Worm (Caenorhabditis elegans): ENCODE measurements around the gene srv-12.
"Not testable (repeated sequence)": the region's sequence is repeated elsewhere in the genome, so short reads cannot be mapped to it uniquely, and the experiment has no call there.

srv-12 gene

DNA sequence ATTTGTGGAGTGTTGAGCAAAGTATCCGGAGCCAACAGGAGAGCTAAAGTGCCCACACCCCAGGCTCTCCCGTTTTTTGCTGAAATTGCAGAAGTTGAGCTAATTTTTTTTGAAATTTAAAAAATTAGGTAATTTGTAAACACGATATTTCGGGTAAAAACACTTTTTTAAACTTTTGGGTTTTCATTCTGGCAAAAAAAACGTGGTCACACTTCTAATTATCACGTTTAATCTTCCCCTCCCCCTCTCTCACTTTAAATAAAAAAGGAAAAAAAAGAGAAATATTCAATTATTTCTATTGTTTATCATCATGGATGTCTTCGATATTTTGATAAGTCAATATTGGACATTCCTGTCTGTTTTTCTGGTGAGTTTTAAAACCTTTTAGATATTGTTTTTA, 20.4 kb downstream of the srv-12 start, which contains the start of gene F44D12.6:
Gene F44D12.6, plus strand, starts transcription at position 301 of the 400 bp plus-strand sequence.
- TF ChIP-seq mdl-1 (tag; optimal IDR thresholded peaks at IDR 0.05) (no peak), ZK546.5 (tag; optimal IDR thresholded peaks at IDR 0.05) (no peak), ztf-4 (tag; optimal IDR thresholded peaks at IDR 0.05) (no peak), nhr-25 (tag; optimal IDR thresholded peaks at IDR 0.05) (no peak), ceh-82 (tag; optimal IDR thresholded peaks at IDR 0.05) (no peak), fos-1 (tag; optimal IDR thresholded peaks at IDR 0.05) (no peak), sma-9 (GFP tag; optimal IDR thresholded peaks at IDR 0.05) (no peak), sma-9 (tag; optimal IDR thresholded peaks at IDR 0.05) (no peak), nhr-77 (tag; optimal IDR thresholded peaks at IDR 0.05) (no peak), unc-62 (GFP tag; optimal IDR thresholded peaks at IDR 0.05) (no peak), blmp-1 (tag; optimal IDR thresholded peaks at IDR 0.05; ENCODE audit: insufficient read depth) (no peak), lsy-2 (tag; optimal IDR thresholded peaks at IDR 0.05) (no peak), ama-1 (optimal IDR thresholded peaks at IDR 0.05) (no peak), nhr-21 (tag; optimal IDR thresholded peaks at IDR 0.05) (no peak), nhr-237 (tag; optimal IDR thresholded peaks at IDR 0.05) (no peak), F13H6.1 (tag; optimal IDR thresholded peaks at IDR 0.05) (no peak), nhr-11 (tag; optimal IDR thresholded peaks at IDR 0.05) (no peak), mab-5 (tag; optimal IDR thresholded peaks at IDR 0.05) (no peak), mbf-1 (tag; optimal IDR thresholded peaks at IDR 0.05) (no peak)

DNA sequence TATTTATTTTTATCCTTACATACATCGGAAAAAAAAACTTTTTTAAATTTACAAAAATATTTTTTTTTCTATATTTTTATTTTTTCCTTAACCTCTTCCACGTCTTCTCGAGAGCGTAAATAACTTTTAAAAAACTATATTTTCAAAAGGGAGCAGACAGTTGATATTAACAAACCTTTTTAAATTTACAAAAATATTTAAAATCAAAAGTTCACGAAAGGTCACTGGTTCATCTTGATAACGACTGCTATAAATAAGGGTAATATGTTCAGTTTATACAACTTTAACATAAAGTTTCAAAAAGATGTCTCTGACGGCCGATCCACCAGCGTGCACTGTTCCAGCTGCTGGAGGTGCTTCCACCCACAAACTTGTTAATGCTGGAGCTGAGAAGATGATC, 24.7 kb downstream of the srv-12 start, which contains the start of the genes F44D12.16 and msd-2:
Gene F44D12.16, plus strand, starts transcription at position 301 of the 400 bp plus-strand sequence.
Gene msd-2, plus strand, starts transcription at position 305 of the 400 bp plus-strand sequence.
- TF ChIP-seq crh-2, elt-3, peb-1 (tag; optimal IDR thresholded peaks at IDR 0.05): not testable (repeated sequence)

DNA sequence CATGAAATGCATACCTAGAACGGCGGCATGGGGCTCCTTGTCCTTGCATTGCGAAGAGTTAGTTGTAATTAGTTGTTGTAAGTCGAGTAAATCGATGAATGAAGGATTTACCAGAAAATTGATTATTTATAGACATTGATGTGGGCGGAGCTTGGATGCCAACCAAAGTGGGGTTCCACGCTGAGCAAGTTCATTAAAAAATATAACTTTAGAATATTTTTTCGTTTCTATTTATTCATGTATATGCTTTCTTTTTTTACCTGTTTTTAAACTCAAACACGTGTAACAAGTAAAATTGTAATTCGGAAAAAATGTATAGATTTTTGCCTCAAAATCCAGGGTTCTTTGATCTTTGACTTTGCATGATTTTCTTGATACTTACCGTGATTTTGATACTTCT, 25.9 kb downstream of the srv-12 start, which contains the start of gene gipc-2:
Gene gipc-2, minus strand, starts transcription at position 101 of the 400 bp plus-strand sequence.
- TF ChIP-seq peb-1 (tag; optimal IDR thresholded peaks at IDR 0.05) (no peak), unc-55 (GFP tag; optimal IDR thresholded peaks at IDR 0.05) (no peak), nhr-6 (tag; optimal IDR thresholded peaks at IDR 0.05) (no peak), sma-3 (GFP tag; optimal IDR thresholded peaks at IDR 0.05) (no peak), mbf-1 (tag; optimal IDR thresholded peaks at IDR 0.05) (no peak), crh-2 (tag; optimal IDR thresholded peaks at IDR 0.05) (no peak), nhr-23 (tag; optimal IDR thresholded peaks at IDR 0.05) (no peak), gmeb-1 (tag; optimal IDR thresholded peaks at IDR 0.05) (no peak), Y55F3AM.14 (GFP tag; optimal IDR thresholded peaks at IDR 0.05) (no peak), ceh-16 (tag; optimal IDR thresholded peaks at IDR 0.05) (no peak), fos-1 (tag; optimal IDR thresholded peaks at IDR 0.05) (no peak), nhr-237 (tag; optimal IDR thresholded peaks at IDR 0.05) (no peak), C34F6.9 (tag; optimal IDR thresholded peaks at IDR 0.05) (no peak), nhr-21 (tag; optimal IDR thresholded peaks at IDR 0.05) (no peak), ZK546.5 (tag; optimal IDR thresholded peaks at IDR 0.05) (no peak), lin-11 (tag; optimal IDR thresholded peaks at IDR 0.05) (no peak), mdl-1 (tag; optimal IDR thresholded peaks at IDR 0.05) (no peak), sem-4 (tag; optimal IDR thresholded peaks at IDR 0.05) (no peak), F13H6.1 (tag; optimal IDR thresholded peaks at IDR 0.05) (no peak), snpc-4 (tag; optimal IDR thresholded peaks at IDR 0.05) (no peak)

DNA sequence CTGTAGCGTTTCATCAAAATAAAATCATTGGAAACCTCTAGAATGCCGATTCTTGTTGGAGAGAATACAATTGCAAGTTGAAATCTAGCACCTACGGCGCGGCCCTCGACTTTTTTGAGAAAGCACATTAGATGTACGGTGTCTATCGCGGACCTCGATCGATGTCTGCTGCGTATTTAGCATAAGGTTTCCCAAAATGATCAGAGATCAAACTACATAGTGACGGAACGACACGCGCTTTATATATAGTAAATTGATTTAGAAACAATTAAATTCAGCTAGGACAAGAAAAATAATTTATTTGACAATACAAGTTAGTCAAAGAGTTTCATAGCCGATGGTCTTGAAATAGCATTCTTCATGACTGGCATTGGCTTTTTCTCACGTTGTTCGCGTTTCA, 27.3 kb downstream of the srv-12 start:
- TF ChIP-seq gmeb-1 (tag; optimal IDR thresholded peaks at IDR 0.05): no peak
- no peak for TF ChIP-seq snpc-4 (tag; optimal IDR thresholded peaks at IDR 0.05)
- no peak for TF ChIP-seq egl-27 (tag; optimal IDR thresholded peaks at IDR 0.05)

DNA sequence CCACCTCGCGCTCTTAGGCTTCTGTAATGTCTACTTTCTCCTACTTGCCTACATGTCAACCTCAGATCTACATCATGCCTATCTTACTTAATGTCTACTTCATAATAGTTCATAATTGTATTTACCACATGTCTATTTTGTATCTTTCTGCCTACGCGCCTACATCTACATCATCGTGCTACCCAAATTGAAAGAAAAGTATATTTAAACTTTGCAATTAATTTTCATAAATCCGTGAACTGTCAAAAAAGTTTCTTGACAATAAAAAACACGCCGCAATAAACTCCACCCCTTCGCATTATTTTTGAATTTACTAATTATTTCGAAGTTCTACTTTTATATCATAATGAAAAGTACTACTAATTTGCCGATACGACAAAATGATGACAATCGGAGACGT, 30.5 kb downstream of the srv-12 start, which contains the start of gene F44D12.8:
Gene F44D12.8, plus strand, starts transcription at position 301 of the 400 bp plus-strand sequence.
- TF ChIP-seq R02D3.7 (tag; optimal IDR thresholded peaks at IDR 0.05) (no peak), ceh-16 (tag; optimal IDR thresholded peaks at IDR 0.05) (no peak), gmeb-1 (tag; optimal IDR thresholded peaks at IDR 0.05) (no peak), mab-5 (tag; optimal IDR thresholded peaks at IDR 0.05) (no peak), fos-1 (tag; optimal IDR thresholded peaks at IDR 0.05) (no peak), nhr-11 (tag; optimal IDR thresholded peaks at IDR 0.05) (no peak), nhr-23 (tag; optimal IDR thresholded peaks at IDR 0.05) (no peak)

All from whole organism, L2 larva.